Worm (Caenorhabditis elegans): ENCODE measurements around the gene col-155.
"Not testable (repeated sequence)": the region's sequence is repeated elsewhere in the genome, so short reads cannot be mapped to it uniquely, and the experiment has no call there.

The col-155 gene

ce11 chrV:11396134-11396533, 6.5 kb upstream of the col-155 start, which contains the start of gene nas-18:
TSS of gene nas-18 (plus strand) at chrV:11396434.
- not testable (repeated sequence) for TF ChIP-seq madf-9 (GFP tag; conservative IDR thresholded peaks at IDR 0.05); aly-2 (tag; optimal IDR thresholded peaks at IDR 0.05); nhr-102 (tag; optimal IDR thresholded peaks at IDR 0.05)

ce11 chrV:11395024-11395423, 5.3 kb upstream of the col-155 start, which contains the start of gene K03B8.4:
TSS of gene K03B8.4 (minus strand) at chrV:11395124.
- peak; percentile 46; the same call in 1 of the 2 replicates for TF ChIP-seq set-16 (GFP tag; IDR thresholded peaks at IDR 0.05)

- TF ChIP-seq nhr-76 (tag; optimal IDR thresholded peaks at IDR 0.05) = no peak
- no peak for TF ChIP-seq lsy-2 (tag; optimal IDR thresholded peaks at IDR 0.05)
- TF ChIP-seq skn-1 (tag; optimal IDR thresholded peaks at IDR 0.05) = no peak
- TF ChIP-seq dve-1 (tag; optimal IDR thresholded peaks at IDR 0.05; ENCODE audit: insufficient read depth) = no peak
- TF ChIP-seq ceh-44 (GFP tag; IDR thresholded peaks at IDR 0.05) = no peak
- no peak for TF ChIP-seq nhr-25 (tag; optimal IDR thresholded peaks at IDR 0.05; ENCODE audit: borderline replicate concordance, insufficient read depth)
- TF ChIP-seq saeg-2 (GFP tag; IDR thresholded peaks at IDR 0.05) = no peak
- no peak for TF ChIP-seq hif-1 (tag; optimal IDR thresholded peaks at IDR 0.05)
- TF ChIP-seq T26A8.4 (GFP tag; IDR thresholded peaks at IDR 0.05) = no peak
- TF ChIP-seq ctbp-1 (GFP tag; IDR thresholded peaks at IDR 0.05) = no peak
- TF ChIP-seq sdz-12 (GFP tag; optimal IDR thresholded peaks at IDR 0.05) = no peak
- no peak for TF ChIP-seq ZK546.5 (tag; optimal IDR thresholded peaks at IDR 0.05)
- no peak for TF ChIP-seq T20F7.1 (GFP tag; optimal IDR thresholded peaks at IDR 0.05)
- TF ChIP-seq lir-3 (tag; optimal IDR thresholded peaks at IDR 0.05) = no peak
These were observed 2.3 kb upstream of the col-155 start, which contains the start of gene nas-16 for ce11 chrV:11392020-11392419. TSS of gene nas-16 (plus strand) at chrV:11392320.

- TF ChIP-seq Y48G9A.11 (GFP tag; IDR thresholded peaks at IDR 0.05) = 0 out of 2 replicates have a peak, but pooled peaks have one; percentile 36
These were observed 1.4 kb upstream of the col-155 start for ce11 chrV:11391033-11391432.

ce11 chrV:11390394-11390793, 718 bp upstream of the col-155 start, which contains the start of the genes K03B8.11 and K03B8.14:
TSS of gene K03B8.11 (minus strand) at chrV:11390494.
TSS of gene K03B8.14 (plus strand) at chrV:11390503.
- TF ChIP-seq aha-1 (tag) = peak; percentile 31
- no peak for TF ChIP-seq hmg-1.1 (GFP tag; IDR thresholded peaks at IDR 0.05)
- TF ChIP-seq ceh-44 (GFP tag; IDR thresholded peaks at IDR 0.05) = no peak

ce11 chrV:11386428-11386827, 3.2 kb downstream of the col-155 start, which contains the start of gene F55C10.4:
TSS of gene F55C10.4 (plus strand) at chrV:11386728.
- TF ChIP-seq fos-1 (tag; optimal IDR thresholded peaks at IDR 0.05) = no peak
- no peak for TF ChIP-seq nhr-42 (GFP tag; IDR thresholded peaks at IDR 0.05)

ce11 chrV:11385583-11385982, 4.1 kb downstream of the col-155 start:
- peak; percentile 79 for TF ChIP-seq set-16 (GFP tag; IDR thresholded peaks at IDR 0.05)

ce11 chrV:11385060-11385459, 4.6 kb downstream of the col-155 start, which contains the start of gene col-154:
TSS of gene col-154 (plus strand) at chrV:11385360.
- TF ChIP-seq nhr-41 (GFP tag; IDR thresholded peaks at IDR 0.05) = no peak
- TF ChIP-seq dmd-9 (GFP tag; IDR thresholded peaks at IDR 0.05) = no peak
- TF ChIP-seq nhr-76 (tag; optimal IDR thresholded peaks at IDR 0.05) = no peak
- TF ChIP-seq T26A8.4 (GFP tag; IDR thresholded peaks at IDR 0.05) = no peak
- TF ChIP-seq mxl-2 (GFP tag; conservative IDR thresholded peaks at IDR 0.05) = no peak
- TF ChIP-seq ceh-82 (tag; optimal IDR thresholded peaks at IDR 0.05) = no peak
- TF ChIP-seq nhr-6 (tag; optimal IDR thresholded peaks at IDR 0.05) = no peak
- TF ChIP-seq ZK337.2 (GFP tag; IDR thresholded peaks at IDR 0.05) = no peak

All from whole organism, L4 larva.